Worm (Caenorhabditis elegans): ENCODE results near the gene clec-40.

- TF ChIP-seq sma-9 (GFP tag; optimal IDR thresholded peaks at IDR 0.05) (no peak), sma-9 (tag; optimal IDR thresholded peaks at IDR 0.05) (no peak), gmeb-1 (tag; optimal IDR thresholded peaks at IDR 0.05) (no peak), alr-1 (tag; optimal IDR thresholded peaks at IDR 0.05) (no peak), elt-3 (tag; optimal IDR thresholded peaks at IDR 0.05) (no peak), lin-39 (tag; optimal IDR thresholded peaks at IDR 0.05) (no peak), R02D3.7 (tag; optimal IDR thresholded peaks at IDR 0.05) (no peak), ceh-16 (tag; optimal IDR thresholded peaks at IDR 0.05) (no peak)
Measured at ce11 chrV:16882260-16882918, 41.5 kb upstream of the clec-40 start, which contains the start of the genes F09C6.11 and F09C6.12.
